Fruit fly (Drosophila melanogaster) whole organism, embryonic: ENCODE results near the gene mRpL12.

Experiments used
- Ada2b ChIP-seq: fragments of 200-800 bp; sonication (Bioruptor generic); IDR thresholded peaks from 2 replicates; pipeline ENCODE4 v1.3.6; 2022; ENCODE audit warnings: missing biosample characterization, missing genetic modification characterization
- Aef1 ChIP-seq: fragments of 200-800 bp; sonication (Bioruptor generic); IDR thresholded peaks from 3 replicates; pipeline ENCODE4 v1.3.6; 2022; ENCODE audit warnings: missing biosample characterization, missing genetic modification characterization
- BEAF-32 ChIP-seq: fragments of 200-800 bp; sonication (Bioruptor generic); optimal IDR thresholded peaks from 3 replicates; lab custom pipeline; 2017; ENCODE audit warnings: missing biosample characterization, missing genetic modification characterization, mild to moderate bottlenecking, moderate library complexity, missing genetic modification reagents
- CG11085 ChIP-seq: fragments of 200-800 bp; sonication (Bioruptor generic); IDR thresholded peaks from 2 replicates; pipeline ENCODE4 v1.3.6; 2022; ENCODE audit warnings: missing biosample characterization, missing genetic modification characterization
- CG13424 ChIP-seq: fragments of 200-800 bp; sonication (Bioruptor generic); optimal IDR thresholded peaks from 2 replicates; lab custom pipeline; 2019; ENCODE audit warnings: missing biosample characterization, mild to moderate bottlenecking, missing genetic modification characterization, moderate library complexity
- CG14710 ChIP-seq: fragments of 200-800 bp; sonication (Bioruptor generic); optimal IDR thresholded peaks from 3 replicates; lab custom pipeline; 2019; ENCODE audit warnings: missing biosample characterization, mild to moderate bottlenecking, missing genetic modification characterization, moderate library complexity
- CG1602 ChIP-seq: fragments of 200-800 bp; sonication (Bioruptor generic); optimal IDR thresholded peaks from 3 replicates; lab custom pipeline; 2016; ENCODE audit warnings: missing biosample characterization, missing genetic modification characterization
- CG17385 ChIP-seq: fragments of 200-800 bp; sonication (Bioruptor generic); optimal IDR thresholded peaks from 3 replicates; lab custom pipeline; 2018; ENCODE audit warnings: missing biosample characterization, mild to moderate bottlenecking, missing genetic modification characterization
- CG2712 ChIP-seq: fragments of 200-800 bp; optimal IDR thresholded peaks from 3 replicates; lab custom pipeline; 2019; ENCODE audit warnings: missing biosample characterization, mild to moderate bottlenecking, missing genetic modification characterization, moderate library complexity
- CG3847 ChIP-seq: fragments of 200-800 bp; sonication (Bioruptor generic); IDR thresholded peaks from 2 replicates; pipeline ENCODE4 v1.3.6; 2022; ENCODE audit warnings: missing biosample characterization, missing genetic modification characterization
- CG3995 ChIP-seq: fragments of 200-800 bp; sonication (Bioruptor generic); optimal IDR thresholded peaks from 3 replicates; lab custom pipeline; 2016; ENCODE audit warnings: missing biosample characterization, missing genetic modification characterization
- CG5245 ChIP-seq: fragments of 200-800 bp; sonication (Bioruptor generic); optimal IDR thresholded peaks from 3 replicates; lab custom pipeline; 2016; ENCODE audit warnings: missing biosample characterization, missing genetic modification characterization
- CG6689 ChIP-seq: fragments of 200-800 bp; sonication (Bioruptor generic); IDR thresholded peaks from 2 replicates; pipeline ENCODE4 v1.3.6; 2022; ENCODE audit warnings: missing biosample characterization, missing genetic modification characterization
- CG6854 ChIP-seq: fragments of 200-800 bp; sonication (Bioruptor generic); optimal IDR thresholded peaks from 3 replicates; lab custom pipeline; 2017; ENCODE audit warnings: missing biosample characterization, mild to moderate bottlenecking, missing genetic modification characterization
- CG8388 ChIP-seq: fragments of 200-800 bp; sonication (Bioruptor generic); optimal IDR thresholded peaks from 2 replicates; lab custom pipeline; 2019; ENCODE audit warnings: missing biosample characterization, mild to moderate bottlenecking, missing genetic modification characterization, moderate library complexity
- CG8924 ChIP-seq: fragments of 200-800 bp; optimal IDR thresholded peaks from 3 replicates; lab custom pipeline; 2019; ENCODE audit warnings: missing biosample characterization, mild to moderate bottlenecking, missing genetic modification characterization, moderate library complexity
- CTCF ChIP-seq: fragments of 200-800 bp; sonication (Bioruptor generic); optimal IDR thresholded peaks from 2 replicates; lab custom pipeline; 2017; ENCODE audit warnings: missing biosample characterization, mild to moderate bottlenecking, missing genetic modification characterization, moderate library complexity
- D ChIP-seq, 2 experiments: fragments of 200-800 bp in 1 of 2; fragments of >200 bp in 1 of 2; sonication (Bioruptor generic) in 1 of 2; optimal IDR thresholded peaks; 2 replicates in 1 of 2; 3 replicates in 1 of 2; lab custom pipeline; 2017; ENCODE audit warnings: mild to moderate bottlenecking in 1 of 2, missing biosample characterization in 1 of 2, missing genetic modification characterization in 1 of 2, missing genetic modification reagents in 1 of 2
- Dbx ChIP-seq: fragments of 200-800 bp; sonication (Bioruptor generic); IDR thresholded peaks from 3 replicates; pipeline ENCODE4 v1.3.6; 2022; ENCODE audit warnings: missing biosample characterization, missing genetic modification characterization
- Deaf1 ChIP-seq: fragments of 200-800 bp; optimal IDR thresholded peaks from 3 replicates; lab custom pipeline; 2019; ENCODE audit warnings: missing biosample characterization, mild to moderate bottlenecking, missing genetic modification characterization, moderate library complexity
- E2f2 ChIP-seq: fragments of 200-800 bp; sonication (Bioruptor generic); IDR thresholded peaks from 2 replicates; pipeline ENCODE4 v1.3.6; 2022; ENCODE audit warnings: missing biosample characterization, missing genetic modification characterization
- Ets65A ChIP-seq: fragments of 200-800 bp; sonication (Bioruptor generic); peaks from one replicate; lab custom pipeline; 2016; ENCODE audit warnings: missing biosample characterization, missing genetic modification characterization
- Ets97D ChIP-seq: fragments of 200-800 bp; sonication (Bioruptor generic); optimal IDR thresholded peaks from 3 replicates; lab custom pipeline; 2016; ENCODE audit warnings: missing biosample characterization, missing genetic modification characterization
- Fer2 ChIP-seq: fragments of 200-800 bp; sonication (Bioruptor generic); optimal IDR thresholded peaks from 2 replicates; lab custom pipeline; 2018; ENCODE audit warnings: missing biosample characterization, mild to moderate bottlenecking, missing genetic modification characterization, moderate library complexity
- Gsc ChIP-seq: fragments of 200-800 bp; sonication (Bioruptor generic); IDR thresholded peaks from 2 replicates; pipeline ENCODE4 v1.3.6; 2022; ENCODE audit warnings: missing biosample characterization, missing genetic modification characterization
- H15 ChIP-seq: fragments of 200-800 bp; sonication (Bioruptor generic); IDR thresholded peaks from 3 replicates; pipeline ENCODE4 v1.3.6; 2022; ENCODE audit warnings: missing biosample characterization, missing genetic modification characterization
- HLH54F ChIP-seq: fragments of 200-800 bp; sonication (Bioruptor generic); optimal IDR thresholded peaks from 3 replicates; lab custom pipeline; 2016; ENCODE audit warnings: missing biosample characterization, missing genetic modification characterization
- Hmx ChIP-seq: fragments of 200-800 bp; sonication (Bioruptor generic); optimal IDR thresholded peaks from 2 replicates; lab custom pipeline; 2016; ENCODE audit warnings: missing biosample characterization, missing genetic modification characterization
- Med ChIP-seq: fragments of 200-800 bp; sonication (Bioruptor generic); peaks from one replicate; lab custom pipeline; 2016; ENCODE audit warnings: missing biosample characterization, missing genetic modification characterization, mild to moderate bottlenecking, inconsistent platforms, moderate library complexity
- Mes4 ChIP-seq: fragments of 200-800 bp; sonication (Bioruptor generic); optimal IDR thresholded peaks from 2 replicates; lab custom pipeline; 2016; ENCODE audit warnings: missing biosample characterization, missing genetic modification characterization
- NC2β ChIP-seq: fragments of 200-800 bp; sonication (Bioruptor generic); optimal IDR thresholded peaks from 2 replicates; lab custom pipeline; 2016; ENCODE audit warnings: missing biosample characterization, missing genetic modification characterization
- Scr ChIP-seq: fragments of 200-800 bp; sonication (Bioruptor generic); IDR thresholded peaks from 2 replicates; pipeline ENCODE4 v1.3.6; 2022; ENCODE audit warnings: missing biosample characterization, missing genetic modification characterization; ENCODE audit not compliant: partially characterized antibody
- Taf1 ChIP-seq: fragments of 200-800 bp; sonication (Bioruptor generic); IDR thresholded peaks from 2 replicates; pipeline ENCODE4 v1.3.6; 2022; ENCODE audit warnings: missing biosample characterization, missing genetic modification characterization
- ac ChIP-seq: fragments of 200-800 bp; sonication (Bioruptor generic); optimal IDR thresholded peaks from 3 replicates; lab custom pipeline; 2017; ENCODE audit warnings: missing biosample characterization, mild to moderate bottlenecking, missing genetic modification characterization
- ara ChIP-seq: fragments of 200-800 bp; sonication (Bioruptor generic); IDR thresholded peaks from 2 replicates; pipeline ENCODE4 v1.3.6; 2022; ENCODE audit warnings: missing biosample characterization, missing genetic modification characterization
- bab2 ChIP-seq: fragments of 200-800 bp; sonication (Bioruptor generic); optimal IDR thresholded peaks from 2 replicates; lab custom pipeline; 2016; ENCODE audit warnings: missing biosample characterization, missing genetic modification characterization
- fd102C ChIP-seq: fragments of 200-800 bp; sonication (Bioruptor generic); optimal IDR thresholded peaks from 2 replicates; lab custom pipeline; 2018; ENCODE audit warnings: missing biosample characterization, mild to moderate bottlenecking, missing genetic modification characterization, moderate library complexity
- fd96Cb ChIP-seq: fragments of 200-800 bp; sonication (Bioruptor generic); optimal IDR thresholded peaks from 2 replicates; lab custom pipeline; 2018; ENCODE audit warnings: missing biosample characterization, mild to moderate bottlenecking, missing genetic modification characterization, moderate library complexity
- hkb ChIP-seq, 2 experiments: fragments of 200-800 bp in 1 of 2; fragments of >200 bp in 1 of 2; sonication (Bioruptor generic) in 1 of 2; IDR thresholded peaks in 1 of 2; optimal IDR thresholded peaks in 1 of 2; 2 replicates each; pipeline versions ENCODE4 v1.3.6 to Lab custom; 2017 to 2022; ENCODE audit warnings: missing biosample characterization in 1 of 2, missing genetic modification characterization in 1 of 2
- jumu ChIP-seq: fragments of 200-800 bp; sonication (Bioruptor generic); optimal IDR thresholded peaks from 3 replicates; lab custom pipeline; 2016; ENCODE audit warnings: missing biosample characterization, missing genetic modification characterization
- lov ChIP-seq, 2 experiments: fragments of 200-800 bp in 1 of 2; fragments of >200 bp in 1 of 2; sonication (Bioruptor generic) in 1 of 2; IDR thresholded peaks in 1 of 2; optimal IDR thresholded peaks in 1 of 2; 2 replicates in 1 of 2; 3 replicates in 1 of 2; pipeline versions ENCODE4 v1.3.6 to Lab custom; 2017 to 2022; ENCODE audit warnings: missing biosample characterization in 1 of 2, missing genetic modification characterization in 1 of 2
- luna ChIP-seq: fragments of 200-800 bp; sonication (Bioruptor generic); optimal IDR thresholded peaks from 2 replicates; lab custom pipeline; 2016; ENCODE audit warnings: missing biosample characterization, missing genetic modification characterization
- nerfin-1 ChIP-seq: fragments of 200-800 bp; sonication (Bioruptor generic); optimal IDR thresholded peaks from 3 replicates; lab custom pipeline; 2019; ENCODE audit warnings: missing biosample characterization, mild to moderate bottlenecking, missing genetic modification characterization, moderate library complexity
- ranshi ChIP-seq: fragments of 200-800 bp; sonication (Bioruptor generic); IDR thresholded peaks from 2 replicates; pipeline ENCODE4 v1.3.6; 2022; ENCODE audit warnings: missing biosample characterization, missing genetic modification characterization
- ro ChIP-seq: fragments of 200-800 bp; sonication (Bioruptor generic); IDR thresholded peaks from 2 replicates; pipeline ENCODE4 v1.3.6; 2022; ENCODE audit warnings: missing biosample characterization, missing genetic modification characterization
- row ChIP-seq: fragments of 200-800 bp; sonication (Bioruptor generic); IDR thresholded peaks from 3 replicates; pipeline ENCODE4 v1.3.6; 2022; ENCODE audit warnings: missing biosample characterization, missing genetic modification characterization
- salm ChIP-seq: fragments of 200-800 bp; sonication (Bioruptor generic); optimal IDR thresholded peaks from 2 replicates; lab custom pipeline; 2018; ENCODE audit warnings: missing biosample characterization, mild to moderate bottlenecking, missing genetic modification characterization
- sd ChIP-seq: fragments of 200-800 bp; sonication (Bioruptor generic); optimal IDR thresholded peaks from 3 replicates; lab custom pipeline; 2018; ENCODE audit warnings: missing biosample characterization, mild to moderate bottlenecking, missing genetic modification characterization, moderate library complexity
- sqz ChIP-seq: fragments of 200-800 bp; sonication (Bioruptor generic); optimal IDR thresholded peaks from 3 replicates; lab custom pipeline; 2018; ENCODE audit warnings: missing biosample characterization, mild to moderate bottlenecking, missing genetic modification characterization
- stc ChIP-seq: fragments of 200-800 bp; sonication (Bioruptor generic); IDR thresholded peaks from 2 replicates; pipeline ENCODE4 v1.3.6; 2022; ENCODE audit warnings: missing biosample characterization, missing genetic modification characterization
- zen ChIP-seq: fragments of 200-800 bp; sonication (Bioruptor generic); optimal IDR thresholded peaks from 3 replicates; lab custom pipeline; 2018; ENCODE audit warnings: missing biosample characterization, mild to moderate bottlenecking, missing genetic modification characterization, moderate library complexity

mRpL12 gene

dm6 chr3L:8950955-8951354 is 5.6 kb upstream of the mRpL12 start (continued):
- TF ChIP-seq row (GFP tag; lab: Robert Waterston, UW), result peak; percentile 51; the same call in 2 of the 3 replicates
- TF ChIP-seq Ada2b (GFP tag; lab: Robert Waterston, UW), result peak; percentile 29; the same call in 1 of the 2 replicates
- TF ChIP-seq zen (tag; lab: Kevin White, UChicago), result no peak
- no peak for TF ChIP-seq CG3847 (GFP tag; lab: Robert Waterston, UW)
- TF ChIP-seq fd96Cb, result peak; percentile 66
- TF ChIP-seq Deaf1, result no peak
- TF ChIP-seq CG6689 (GFP tag; lab: Robert Waterston, UW), result peak; percentile 65
- no peak for TF ChIP-seq D (optimal IDR thresholded peaks at IDR 0.05; lab: Kevin White, UChicago)
- TF ChIP-seq D (GFP tag; optimal IDR thresholded peaks at IDR 0.05; lab: Kevin White, UChicago), result peak; percentile 33
- TF ChIP-seq Gsc (GFP tag; lab: Robert Waterston, UW), result no peak
- no peak for TF ChIP-seq fd102C (GFP tag; lab: Kevin White, UChicago)
- no peak for TF ChIP-seq CG11085
- no peak for TF ChIP-seq NC2β (GFP tag; lab: Kevin White, UChicago)
- no peak for TF ChIP-seq ranshi (GFP tag; lab: Robert Waterston, UW)
- peak; percentile 2 for TF ChIP-seq sd (tag; lab: Kevin White, UChicago)
- TF ChIP-seq Ets97D (GFP tag; lab: Kevin White, UChicago), result no peak
- TF ChIP-seq CG1602 (GFP tag; lab: Kevin White, UChicago), result no peak
- TF ChIP-seq Dbx, result no peak
- TF ChIP-seq Med, result peak; percentile 26
- TF ChIP-seq hkb (optimal IDR thresholded peaks at IDR 0.05; lab: Kevin White, UChicago), result no peak
- TF ChIP-seq hkb (GFP tag; IDR thresholded peaks at IDR 0.05; lab: Robert Waterston, UW), result peak; percentile 37; the same call in 1 of the 2 replicates
- no peak for TF ChIP-seq BEAF-32 (GFP tag; lab: Kevin White, UChicago)
- peak; percentile 73 for TF ChIP-seq CG8924 (tag; lab: Kevin White, UChicago)
- TF ChIP-seq salm, result no peak
- TF ChIP-seq CG2712 (tag; lab: Kevin White, UChicago), result peak; percentile 76
- no peak for TF ChIP-seq HLH54F (GFP tag; lab: Kevin White, UChicago)
- no peak for TF ChIP-seq ro (GFP tag; lab: Robert Waterston, UW)
- no peak for TF ChIP-seq Hmx
- TF ChIP-seq nerfin-1 (tag; lab: Kevin White, UChicago), result peak; percentile 46
- no peak for TF ChIP-seq bab2 (GFP tag; lab: Kevin White, UChicago)
- TF ChIP-seq CG6854 (GFP tag; lab: Kevin White, UChicago), result peak; percentile 4
- no peak for TF ChIP-seq Mes4 (GFP tag; lab: Kevin White, UChicago)
- peak; percentile 43 for TF ChIP-seq CG17385
- TF ChIP-seq Scr, result no peak
- 0 out of 2 replicates have a peak, but pooled peaks have one; percentile 28 for TF ChIP-seq ara (GFP tag; lab: Robert Waterston, UW)
- no peak for TF ChIP-seq luna (GFP tag; lab: Kevin White, UChicago)
- peak; percentile 71 for TF ChIP-seq CG13424
- no peak for TF ChIP-seq CTCF
- TF ChIP-seq sqz, result no peak
- TF ChIP-seq CG5245, result no peak
- TF ChIP-seq ac (GFP tag; lab: Kevin White, UChicago), result no peak
- TF ChIP-seq Fer2, result no peak
- no peak for TF ChIP-seq H15 (GFP tag; lab: Robert Waterston, UW)
- no peak for TF ChIP-seq Taf1 (GFP tag; lab: Robert Waterston, UW)
- no peak for TF ChIP-seq Aef1 (GFP tag; lab: Robert Waterston, UW)
- no peak for TF ChIP-seq CG3995
- peak; percentile 24; the same call in 1 of the 2 replicates for TF ChIP-seq E2f2 (GFP tag; lab: Robert Waterston, UW)
- TF ChIP-seq jumu (GFP tag; lab: Kevin White, UChicago), result no peak
- peak; percentile 41; the same call in 1 of the 2 replicates for TF ChIP-seq stc (GFP tag; lab: Robert Waterston, UW)
- TF ChIP-seq Ets65A (GFP tag; lab: Kevin White, UChicago), result no peak
- TF ChIP-seq lov (optimal IDR thresholded peaks at IDR 0.05; lab: Kevin White, UChicago), result no peak
- no peak for TF ChIP-seq lov (GFP tag; IDR thresholded peaks at IDR 0.05; lab: Robert Waterston, UW)
- TF ChIP-seq CG8388 (GFP tag; lab: Kevin White, UChicago), result peak; percentile 46
- peak; percentile 61 for TF ChIP-seq CG14710 (tag; lab: Kevin White, UChicago)
